Worm (Caenorhabditis elegans): Measurements from ENCODE around the gene C50F4.9.

ce11 chrV:9509597-9509996, 14.4 kb downstream of the C50F4.9 start:
- no peak for TF ChIP-seq dmd-4 (tag; optimal IDR thresholded peaks at IDR 0.05)
- no peak for TF ChIP-seq mbf-1 (tag; optimal IDR thresholded peaks at IDR 0.05)
- TF ChIP-seq nhr-11 (tag; optimal IDR thresholded peaks at IDR 0.05) = no peak

Measured in whole organism, L2 larva.